Worm (Caenorhabditis elegans): ENCODE results near the gene mpz-5.
"Not testable (repeated sequence)": the region's sequence is repeated elsewhere in the genome, so short reads cannot be mapped to it uniquely, and the experiment has no call there.

mpz-5 gene

ce11 chrIV:10339701-10340100, 33.9 kb downstream of the mpz-5 start:
- no peak for TF ChIP-seq fkh-6 (tag; optimal IDR thresholded peaks at IDR 0.05)
- no peak for TF ChIP-seq sox-2 (GFP tag; IDR thresholded peaks at IDR 0.05)
- no peak for TF ChIP-seq madf-2 (tag; optimal IDR thresholded peaks at IDR 0.05)
- no peak for TF ChIP-seq npax-4 (tag; optimal IDR thresholded peaks at IDR 0.05)

ce11 chrIV:10337286-10337685, 36.3 kb downstream of the mpz-5 start:
- no peak for TF ChIP-seq ceh-14 (tag; optimal IDR thresholded peaks at IDR 0.05)
- TF ChIP-seq pros-1 (tag; optimal IDR thresholded peaks at IDR 0.05): no peak
- TF ChIP-seq hlh-8 (tag; optimal IDR thresholded peaks at IDR 0.05): no peak
- TF ChIP-seq unc-55 (GFP tag; optimal IDR thresholded peaks at IDR 0.05): no peak

- TF ChIP-seq fax-1 (tag; optimal IDR thresholded peaks at IDR 0.05): no peak
- TF ChIP-seq ceh-48 (tag; optimal IDR thresholded peaks at IDR 0.05): no peak
- TF ChIP-seq pqm-1 (tag; optimal IDR thresholded peaks at IDR 0.05): no peak
- no peak for TF ChIP-seq unc-86 (tag; optimal IDR thresholded peaks at IDR 0.05)
- no peak for TF ChIP-seq F13H6.1 (tag; optimal IDR thresholded peaks at IDR 0.05)
- TF ChIP-seq pha-2 (tag; optimal IDR thresholded peaks at IDR 0.05): no peak
- no peak for TF ChIP-seq ceh-6 (GFP tag; optimal IDR thresholded peaks at IDR 0.05)
- TF ChIP-seq pros-1 (tag; optimal IDR thresholded peaks at IDR 0.05): no peak
- no peak for TF ChIP-seq ttx-3 (tag; optimal IDR thresholded peaks at IDR 0.05)
- no peak for TF ChIP-seq ceh-45 (GFP tag; IDR thresholded peaks at IDR 0.05)
- no peak for TF ChIP-seq ref-2 (tag; optimal IDR thresholded peaks at IDR 0.05)
- TF ChIP-seq syd-9 (tag; optimal IDR thresholded peaks at IDR 0.05): no peak
- no peak for TF ChIP-seq eyg-1 (tag; optimal IDR thresholded peaks at IDR 0.05)
- no peak for TF ChIP-seq nhr-11 (tag; optimal IDR thresholded peaks at IDR 0.05)
Observed at ce11 chrIV:10331882-10332281, 41.7 kb downstream of the mpz-5 start.

- TF ChIP-seq ttx-3 (tag; optimal IDR thresholded peaks at IDR 0.05) (no peak), ref-2 (tag; optimal IDR thresholded peaks at IDR 0.05) (peak; percentile 58), sdc-2 (tag; optimal IDR thresholded peaks at IDR 0.05) (no peak), elt-2 (tag; optimal IDR thresholded peaks at IDR 0.05) (peak; percentile 56), lim-6 (tag; optimal IDR thresholded peaks at IDR 0.05) (no peak), pqm-1 (tag; optimal IDR thresholded peaks at IDR 0.05) (peak; percentile 6), ets-4 (tag; optimal IDR thresholded peaks at IDR 0.05) (no peak), elt-4 (tag; optimal IDR thresholded peaks at IDR 0.05) (no peak), madf-2 (tag; optimal IDR thresholded peaks at IDR 0.05) (no peak), T23F11.4 (GFP tag; optimal IDR thresholded peaks at IDR 0.05) (no peak), hlh-6 (tag; optimal IDR thresholded peaks at IDR 0.05) (peak; percentile 15), eyg-1 (tag; optimal IDR thresholded peaks at IDR 0.05) (no peak), ceh-14 (tag; optimal IDR thresholded peaks at IDR 0.05) (peak; percentile 21), F13H6.1 (tag; optimal IDR thresholded peaks at IDR 0.05) (no peak), nhr-232 (tag; optimal IDR thresholded peaks at IDR 0.05) (no peak), unc-55 (GFP tag; optimal IDR thresholded peaks at IDR 0.05) (no peak), ceh-34 (tag; optimal IDR thresholded peaks at IDR 0.05) (peak; percentile 13), che-1 (tag; optimal IDR thresholded peaks at IDR 0.05) (no peak), ceh-31 (tag; optimal IDR thresholded peaks at IDR 0.05) (peak; percentile 30), ceh-6 (GFP tag; optimal IDR thresholded peaks at IDR 0.05) (no peak)
Observed at ce11 chrIV:10330962-10331361, 42.7 kb downstream of the mpz-5 start.

ce11 chrIV:10322650-10323049, 51.0 kb downstream of the mpz-5 start, which contains the start of gene R09E10.1:
Gene R09E10.1 (minus strand): TSS chrIV:10322750.
- TF ChIP-seq C38D4.7, hlh-13, ceh-6 (GFP tag; optimal IDR thresholded peaks at IDR 0.05): not testable (repeated sequence)
